Worm (Caenorhabditis elegans): ENCODE results near the gene wdr-54.

wdr-54 gene

ce11 chrX:806515-806914, 22.2 kb upstream of the wdr-54 start (continued):
- no peak for TF ChIP-seq ama-1 (optimal IDR thresholded peaks at IDR 0.05)
- peak; percentile 99 for TF ChIP-seq T26A8.4 (GFP tag; IDR thresholded peaks at IDR 0.05)
- 0 out of 2 replicates have a peak, but pooled peaks have one; percentile 32 for TF ChIP-seq ceh-44 (GFP tag; IDR thresholded peaks at IDR 0.05)
- peak; percentile 100 for TF ChIP-seq mep-1 (tag; optimal IDR thresholded peaks at IDR 0.05)
- peak; percentile 62 to 94; a peak in 2 of 4 replicates for TF ChIP-seq madf-5 (GFP tag; IDR thresholded peaks at IDR 0.05)
- peak; percentile 88 for TF ChIP-seq ceh-32 (tag; optimal IDR thresholded peaks at IDR 0.05; ENCODE audit: poor library complexity)
- TF ChIP-seq egl-27 (tag; optimal IDR thresholded peaks at IDR 0.05) = peak; percentile 98
- peak; percentile 90 for TF ChIP-seq lin-38 (GFP tag; IDR thresholded peaks at IDR 0.05)
- TF ChIP-seq dmd-8 (GFP tag; IDR thresholded peaks at IDR 0.05) = 0 out of 2 replicates have a peak, but pooled peaks have one; percentile 29
- peak; percentile 95 for TF ChIP-seq ces-1 (GFP tag; optimal IDR thresholded peaks at IDR 0.05)
- peak; percentile 60; the same call in 1 of the 2 replicates for TF ChIP-seq snpc-1.2 (GFP tag; IDR thresholded peaks at IDR 0.05)
- peak; percentile 91 for TF ChIP-seq lir-3 (tag; optimal IDR thresholded peaks at IDR 0.05)
- TF ChIP-seq ceh-82 (tag; optimal IDR thresholded peaks at IDR 0.05) = peak; percentile 70
- peak; percentile 96 for TF ChIP-seq pha-4 (GFP tag; IDR thresholded peaks at IDR 0.05)
- peak; percentile 96 for TF ChIP-seq pha-4 (tag; optimal IDR thresholded peaks at IDR 0.05)
- TF ChIP-seq spr-3 (GFP tag; optimal IDR thresholded peaks at IDR 0.05) = peak; percentile 95
- peak; percentile 99 for TF ChIP-seq fkh-10 (GFP tag; optimal IDR thresholded peaks at IDR 0.05)
- TF ChIP-seq F49E8.2 (tag; optimal IDR thresholded peaks at IDR 0.05; ENCODE audit: borderline replicate concordance) = no peak
- TF ChIP-seq daf-12 (tag; optimal IDR thresholded peaks at IDR 0.05) = no peak
- peak; percentile 100 for TF ChIP-seq dve-1 (tag; optimal IDR thresholded peaks at IDR 0.05; ENCODE audit: insufficient read depth)
- TF ChIP-seq lin-1 (GFP tag; IDR thresholded peaks at IDR 0.05) = peak; percentile 95
- TF ChIP-seq saeg-2 (GFP tag; IDR thresholded peaks at IDR 0.05) = peak; percentile 95
- peak; percentile 96 to 98 for TF ChIP-seq daf-16 (GFP tag; optimal IDR thresholded peaks at IDR 0.05)
- peak; percentile 97 for TF ChIP-seq daf-16 (tag; optimal IDR thresholded peaks at IDR 0.05)
- peak; percentile 97 for TF ChIP-seq zip-2 (tag; optimal IDR thresholded peaks at IDR 0.05)
- TF ChIP-seq sdz-12 (GFP tag; optimal IDR thresholded peaks at IDR 0.05) = peak; percentile 48
- TF ChIP-seq F10B5.3 (tag; optimal IDR thresholded peaks at IDR 0.05) = peak; percentile 97
- peak; percentile 99 for TF ChIP-seq rbr-2 (tag; optimal IDR thresholded peaks at IDR 0.05)
- peak; percentile 93 for TF ChIP-seq hlh-30 (tag; optimal IDR thresholded peaks at IDR 0.05; ENCODE audit: insufficient read depth)
- no peak for TF ChIP-seq zip-11 (GFP tag; IDR thresholded peaks at IDR 0.05)
- peak; percentile 38 for TF ChIP-seq R02D3.7 (tag; optimal IDR thresholded peaks at IDR 0.05)
- TF ChIP-seq mdt-29 (GFP tag; IDR thresholded peaks at IDR 0.05) = peak; percentile 89
- TF ChIP-seq nhr-6 (tag; optimal IDR thresholded peaks at IDR 0.05) = peak; percentile 97
- peak; percentile 71 for TF ChIP-seq attf-4 (tag; optimal IDR thresholded peaks at IDR 0.05)
- peak; percentile 93 for TF ChIP-seq tra-1 (GFP tag; IDR thresholded peaks at IDR 0.05)
- TF ChIP-seq skn-1 (tag; optimal IDR thresholded peaks at IDR 0.05) = no peak
- peak; percentile 94 for TF ChIP-seq zfp-3 (GFP tag; conservative IDR thresholded peaks at IDR 0.05)
- TF ChIP-seq lin-15B (tag; optimal IDR thresholded peaks at IDR 0.05) = peak; percentile 67
- TF ChIP-seq aly-2 (tag; optimal IDR thresholded peaks at IDR 0.05) = no peak
- peak; percentile 96 for TF ChIP-seq mxl-3 (GFP tag; optimal IDR thresholded peaks at IDR 0.05)
- TF ChIP-seq ceh-62 (tag; optimal IDR thresholded peaks at IDR 0.05) = no peak
- peak; percentile 98 for TF ChIP-seq nhr-10 (tag; optimal IDR thresholded peaks at IDR 0.05)
- peak; percentile 85 for TF ChIP-seq ZK337.2 (GFP tag; IDR thresholded peaks at IDR 0.05)
- peak; percentile 97 for TF ChIP-seq lin-29 (GFP tag; IDR thresholded peaks at IDR 0.05)
- peak; percentile 96 for TF ChIP-seq ctbp-1 (GFP tag; IDR thresholded peaks at IDR 0.05)
- TF ChIP-seq nhr-237 (tag; optimal IDR thresholded peaks at IDR 0.05) = peak; percentile 87
- peak; percentile 88 for TF ChIP-seq dmd-9 (GFP tag; IDR thresholded peaks at IDR 0.05)
- peak; percentile 100 for TF ChIP-seq nhr-77 (tag; optimal IDR thresholded peaks at IDR 0.05)
- TF ChIP-seq arid-1 (GFP tag; conservative IDR thresholded peaks at IDR 0.05) = peak; percentile 92
- no peak for TF ChIP-seq F44E2.7 (GFP tag; IDR thresholded peaks at IDR 0.05)
- peak; percentile 91 for TF ChIP-seq D1046.2 (GFP tag; IDR thresholded peaks at IDR 0.05)
- peak; percentile 86 for TF ChIP-seq lin-39 (tag; optimal IDR thresholded peaks at IDR 0.05)
